Worm (Caenorhabditis elegans) whole organism, young adult: ENCODE results near the gene cyp-33D1.

Experiments
- B0261.1 ChIP-seq: sonication (generic microtip); optimal IDR thresholded peaks from 2 replicates; lab custom pipeline; 2016; ENCODE audit warnings: mild to moderate bottlenecking, missing genetic modification characterization, moderate library complexity, missing compliant biosample characterization
- B0336.3 ChIP-seq: fragments of 200-800 bp; sonication (Bioruptor generic); IDR thresholded peaks from 2 replicates; pipeline ENCODE4 v1.3.6; 2022; ENCODE audit warnings: missing genetic modification characterization, missing compliant biosample characterization
- D2030.7 ChIP-seq: fragments of 200-800 bp; sonication (Bioruptor generic); IDR thresholded peaks from 2 replicates; pipeline ENCODE4 v1.3.6; 2022; ENCODE audit warnings: missing genetic modification reagents, missing genetic modification characterization, missing compliant biosample characterization
- F10E7.11 ChIP-seq: sonication (generic microtip); optimal IDR thresholded peaks from 2 replicates; lab custom pipeline; 2017; ENCODE audit warnings: mild to moderate bottlenecking, missing genetic modification characterization, moderate library complexity, missing compliant biosample characterization
- F23B12.7 ChIP-seq: sonication (generic microtip); optimal IDR thresholded peaks from 2 replicates; lab custom pipeline; 2017; ENCODE audit warnings: missing genetic modification characterization, mild to moderate bottlenecking, missing compliant biosample characterization, antibody characterized with exemption, moderate library complexity; ENCODE audit not compliant: insufficient read depth
- F33H1.4 ChIP-seq: fragments of 200-800 bp; sonication (Bioruptor generic); IDR thresholded peaks from 2 replicates; pipeline ENCODE4 v1.3.6; 2022; ENCODE audit warnings: missing genetic modification reagents, missing genetic modification characterization, missing compliant biosample characterization
- F49E8.2 ChIP-seq: sonication (generic microtip); optimal IDR thresholded peaks from 3 replicates; lab custom pipeline; 2017; ENCODE audit warnings: missing genetic modification characterization, mild to moderate bottlenecking, missing compliant biosample characterization, antibody characterized with exemption, moderate library complexity; ENCODE audit not compliant: insufficient read depth
- F57C9.4 ChIP-seq: sonication (generic microtip); optimal IDR thresholded peaks from 2 replicates; lab custom pipeline; 2017; ENCODE audit warnings: mild to moderate bottlenecking, missing genetic modification characterization, missing compliant biosample characterization
- K11D2.4 ChIP-seq: fragments of 200-800 bp; sonication (Bioruptor generic); IDR thresholded peaks from 2 replicates; pipeline ENCODE4 v1.3.6; 2022; ENCODE audit warnings: missing genetic modification reagents, missing genetic modification characterization, missing compliant biosample characterization
- Y53F4B.3 ChIP-seq: fragments of 200-800 bp; sonication (Bioruptor generic); IDR thresholded peaks from 2 replicates; pipeline ENCODE4 v1.3.6; 2022; ENCODE audit warnings: missing genetic modification reagents, missing genetic modification characterization, missing compliant biosample characterization
- Y53G8AR.9 ChIP-seq: fragments of 200-800 bp; sonication (Bioruptor generic); conservative IDR thresholded peaks from 2 replicates; pipeline ENCODE4 v1.3.6; 2022; ENCODE audit warnings: missing genetic modification reagents, missing genetic modification characterization, missing compliant biosample characterization
- Y95B8A.8 ChIP-seq: fragments of 200-800 bp; sonication (Bioruptor generic); IDR thresholded peaks from 2 replicates; pipeline ENCODE4 v1.3.6; 2022; ENCODE audit warnings: missing genetic modification reagents, missing genetic modification characterization, missing compliant biosample characterization
- ZK185.1 ChIP-seq: sonication (generic microtip); optimal IDR thresholded peaks from 2 replicates; lab custom pipeline; 2016; ENCODE audit warnings: mild to moderate bottlenecking, missing genetic modification characterization, missing compliant biosample characterization; ENCODE audit not compliant: poor library complexity, severe bottlenecking
- cebp-1 ChIP-seq, 2 experiments: fragments of 200-800 bp in 1 of 2; sonication (Bioruptor generic) in 1 of 2; sonication (generic microtip) in 1 of 2; IDR thresholded peaks in 1 of 2; optimal IDR thresholded peaks in 1 of 2; 2 replicates each; pipeline versions ENCODE4 v1.3.6 to Lab custom; 2017 to 2022; ENCODE audit warnings: missing compliant biosample characterization in 2 of 2, missing genetic modification characterization in 2 of 2, mild to moderate bottlenecking in 1 of 2, missing genetic modification reagents in 1 of 2, moderate library complexity in 1 of 2
- ceh-27 ChIP-seq: fragments of 200-800 bp; sonication (Bioruptor generic); optimal IDR thresholded peaks from 2 replicates; lab custom pipeline; 2018; ENCODE audit warnings: mild to moderate bottlenecking, missing genetic modification characterization, moderate library complexity, missing compliant biosample characterization
- ceh-40 ChIP-seq: fragments of 200-800 bp; sonication (Bioruptor generic); IDR thresholded peaks from 2 replicates; pipeline ENCODE4 v1.3.6; 2022; ENCODE audit warnings: missing genetic modification characterization, missing compliant biosample characterization
- ceh-79 ChIP-seq: sonication (generic microtip); optimal IDR thresholded peaks from 2 replicates; lab custom pipeline; 2017; ENCODE audit warnings: mild to moderate bottlenecking, missing genetic modification characterization, missing compliant biosample characterization
- chd-7 ChIP-seq: sonication (generic microtip); optimal IDR thresholded peaks from 2 replicates; lab custom pipeline; 2016; ENCODE audit warnings: mild to moderate bottlenecking, missing genetic modification characterization, moderate library complexity, missing compliant biosample characterization
- dox-1 ChIP-seq: fragments of 200-800 bp; sonication (Bioruptor generic); IDR thresholded peaks from 2 replicates; pipeline ENCODE4 v1.3.6; 2022; ENCODE audit warnings: missing genetic modification reagents, missing genetic modification characterization, missing compliant biosample characterization
- dpff-1 ChIP-seq: sonication (generic microtip); optimal IDR thresholded peaks from 2 replicates; lab custom pipeline; 2017; ENCODE audit warnings: mild to moderate bottlenecking, missing genetic modification characterization, missing compliant biosample characterization
- dpl-1 ChIP-seq: fragments of 150-350 bp; optimal IDR thresholded peaks from 2 replicates; lab custom pipeline; 2014; ENCODE audit warnings: missing biosample characterization, missing genetic modification reagents, missing genetic modification characterization
- egl-18 ChIP-seq: fragments of 200-800 bp; sonication (Bioruptor generic); IDR thresholded peaks from 2 replicates; pipeline ENCODE4 v1.3.6; 2022; ENCODE audit warnings: missing genetic modification reagents, missing genetic modification characterization, missing compliant biosample characterization
- egrh-3 ChIP-seq: fragments of 200-800 bp; sonication (Bioruptor generic); IDR thresholded peaks from 2 replicates; pipeline ENCODE4 v1.3.6; 2022; ENCODE audit warnings: missing genetic modification reagents, missing genetic modification characterization, missing compliant biosample characterization
- ets-4 ChIP-seq: fragments of 200-800 bp; sonication (Bioruptor generic); optimal IDR thresholded peaks from 2 replicates; lab custom pipeline; 2018; ENCODE audit warnings: mild to moderate bottlenecking, missing genetic modification characterization, missing compliant biosample characterization
- him-1 ChIP-seq: sonication (generic microtip); optimal IDR thresholded peaks from 2 replicates; lab custom pipeline; 2016; ENCODE audit warnings: missing genotype, missing genetic modification reagents, missing genetic modification characterization, missing compliant biosample characterization
- hrde-1 ChIP-seq: sonication (generic microtip); optimal IDR thresholded peaks from 2 replicates; lab custom pipeline; 2016; ENCODE audit warnings: missing genetic modification characterization, mild to moderate bottlenecking, missing compliant biosample characterization, moderate library complexity, missing genotype, missing genetic modification reagents, borderline replicate concordance
- lag-1 ChIP-seq: fragments of 200-800 bp; sonication (Bioruptor generic); IDR thresholded peaks from 2 replicates; pipeline ENCODE4 v1.3.6; 2022; ENCODE audit warnings: missing genetic modification reagents, missing genetic modification characterization, missing compliant biosample characterization
- let-526 ChIP-seq: fragments of 200-800 bp; sonication (Bioruptor generic); IDR thresholded peaks from 2 replicates; pipeline ENCODE4 v1.3.6; 2022; ENCODE audit warnings: missing genetic modification reagents, missing genetic modification characterization, missing compliant biosample characterization
- lin-35 ChIP-seq, 3 experiments: fragments of 150-350 bp in 2 of 3; sonication (generic microtip) in 1 of 3; optimal IDR thresholded peaks; 2 replicates each; lab custom pipeline; 2014 to 2018; ENCODE audit warnings: missing biosample characterization in 3 of 3, missing genetic modification characterization in 3 of 3, missing genetic modification reagents in 3 of 3
- madf-8 ChIP-seq: fragments of 200-800 bp; sonication (Bioruptor generic); conservative IDR thresholded peaks from 2 replicates; pipeline ENCODE4 v1.3.6; 2022; ENCODE audit warnings: missing genetic modification reagents, missing genetic modification characterization, missing compliant biosample characterization
- mcd-1 ChIP-seq: fragments of 200-800 bp; sonication (Bioruptor generic); IDR thresholded peaks from 2 replicates; pipeline ENCODE4 v1.3.6; 2022; ENCODE audit warnings: missing genetic modification reagents, missing genetic modification characterization, missing compliant biosample characterization
- nhr-90 ChIP-seq: sonication (generic microtip); optimal IDR thresholded peaks from 2 replicates; lab custom pipeline; 2016; ENCODE audit warnings: missing genotype, mild to moderate bottlenecking, missing genetic modification characterization, missing compliant biosample characterization
- pbrm-1 ChIP-seq: fragments of 200-800 bp; sonication (Bioruptor generic); IDR thresholded peaks from 2 replicates; pipeline ENCODE4 v1.3.6; 2022; ENCODE audit warnings: missing genetic modification reagents, missing genetic modification characterization, missing compliant biosample characterization
- rcor-1 ChIP-seq: fragments of 200-800 bp; sonication (Bioruptor generic); IDR thresholded peaks from 2 replicates; pipeline ENCODE4 v1.3.6; 2022; ENCODE audit warnings: missing genetic modification reagents, missing genetic modification characterization, missing compliant biosample characterization
- rec-8 ChIP-seq, 2 experiments: sonication (generic microtip); optimal IDR thresholded peaks; 2 replicates each; lab custom pipeline; 2016; ENCODE audit warnings: mild to moderate bottlenecking in 2 of 2, missing genetic modification characterization in 2 of 2, missing genetic modification reagents in 2 of 2, missing genotype in 2 of 2, missing biosample characterization in 1 of 2, missing compliant biosample characterization in 1 of 2, moderate library complexity in 1 of 2
- repo-1 ChIP-seq: sonication (generic microtip); optimal IDR thresholded peaks from 2 replicates; lab custom pipeline; 2017; ENCODE audit warnings: mild to moderate bottlenecking, missing genetic modification characterization, missing compliant biosample characterization
- rpc-1 ChIP-seq, 2 experiments: fragments of 150-350 bp in 1 of 2; sonication (generic microtip) in 1 of 2; optimal IDR thresholded peaks; 2 replicates each; lab custom pipeline; 2014 to 2018; ENCODE audit warnings: missing biosample characterization in 1 of 2, missing genetic modification characterization in 1 of 2, missing genetic modification reagents in 1 of 2, missing genotype in 1 of 2
- snpc-4 ChIP-seq, 5 experiments: fragments of 150-350 bp in 1 of 5; sonication (generic microtip) in 4 of 5; optimal IDR thresholded peaks; 2 replicates each; lab custom pipeline; 2014 to 2018; ENCODE audit warnings: missing genetic modification characterization in 5 of 5, missing biosample characterization in 3 of 5, antibody characterized with exemption in 2 of 5, mild to moderate bottlenecking in 2 of 5, missing compliant biosample characterization in 2 of 5, missing genotype in 2 of 5, moderate library complexity in 2 of 5, missing genetic modification reagents in 1 of 5
- ztf-25 ChIP-seq: fragments of 200-800 bp; sonication (Bioruptor generic); IDR thresholded peaks from 2 replicates; pipeline ENCODE4 v1.3.6; 2022; ENCODE audit warnings: missing genetic modification reagents, missing genetic modification characterization, missing compliant biosample characterization
- ztf-28 ChIP-seq: fragments of 200-800 bp; sonication (Bioruptor generic); IDR thresholded peaks from 2 replicates; pipeline ENCODE4 v1.3.6; 2022; ENCODE audit warnings: missing genetic modification reagents, missing genetic modification characterization, missing compliant biosample characterization
- ztf-3 ChIP-seq: fragments of 200-800 bp; sonication (Bioruptor generic); optimal IDR thresholded peaks from 2 replicates; lab custom pipeline; 2018; ENCODE audit warnings: mild to moderate bottlenecking, missing genetic modification characterization, missing compliant biosample characterization
- ztf-6 ChIP-seq: fragments of 200-800 bp; sonication (Bioruptor generic); IDR thresholded peaks from 2 replicates; pipeline ENCODE4 v1.3.6; 2022; ENCODE audit warnings: missing genetic modification reagents, missing genetic modification characterization, missing compliant biosample characterization

cyp-33D1 gene

DNA sequence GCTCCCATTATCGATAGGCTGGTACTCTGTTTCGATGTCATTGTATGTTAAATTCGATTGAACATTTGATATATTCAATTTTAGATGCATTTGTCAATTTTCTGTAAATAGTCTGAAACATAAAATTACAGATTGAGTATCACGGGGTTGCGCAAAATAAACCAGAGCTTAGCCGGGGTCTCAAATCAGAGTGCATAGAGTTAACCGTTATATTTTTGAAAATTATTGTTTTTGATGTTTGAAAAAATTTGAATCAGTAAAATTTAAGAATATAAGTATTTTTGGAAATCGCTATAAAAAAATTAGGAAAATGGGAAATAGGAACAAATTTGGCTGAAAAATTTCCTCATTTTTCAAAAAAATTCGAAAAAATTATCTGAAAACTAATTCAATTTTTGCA, 16.1 kb downstream of the cyp-33D1 start, which contains the start of gene F10A3.17:
Gene F10A3.17, minus strand, starts transcription at position 101 of the 400 bp plus-strand sequence.
- TF ChIP-seq rec-8 (tag; optimal IDR thresholded peaks at IDR 0.05; lab: Kevin White, UChicago) (no peak), dpl-1 (no peak), him-1 (no peak), mcd-1 (GFP tag; lab: Robert Waterston, UW) (no peak), hrde-1 (tag; lab: Kevin White, UChicago) (no peak), ztf-25 (GFP tag; lab: Robert Waterston, UW) (no peak), ztf-6 (GFP tag; lab: Robert Waterston, UW) (no peak), rpc-1 (optimal IDR thresholded peaks at IDR 0.05; lab: Kevin White, UChicago) (no peak), rpc-1 (tag; optimal IDR thresholded peaks at IDR 0.05; lab: Kevin White, UChicago) (no peak), K11D2.4 (GFP tag; lab: Robert Waterston, UW) (no peak)

DNA sequence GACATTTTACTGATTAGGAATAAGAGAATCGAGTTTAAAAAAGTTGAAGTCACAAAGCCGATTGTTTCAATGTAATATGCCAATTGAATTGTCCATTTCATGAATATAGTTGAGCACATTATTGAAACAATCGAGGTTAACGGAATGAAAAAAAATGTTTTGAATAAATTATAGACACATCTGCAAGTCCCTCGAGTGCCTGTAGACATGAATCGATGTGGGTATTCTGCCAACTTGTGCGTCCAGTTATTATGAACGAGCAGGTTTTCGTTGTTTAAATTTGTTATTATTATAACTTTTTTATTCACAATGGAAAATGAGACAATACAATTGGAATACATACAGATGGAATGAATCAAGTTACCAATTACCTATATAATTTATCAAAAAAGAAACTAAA, 17.3 kb downstream of the cyp-33D1 start, which contains the start of gene str-99:
Gene str-99, minus strand, starts transcription at position 101 of the 400 bp plus-strand sequence.
- TF ChIP-seq F10E7.11 (tag; lab: Kevin White, UChicago) (no peak), F57C9.4 (no peak), Y95B8A.8 (GFP tag; lab: Robert Waterston, UW) (no peak), egrh-3 (no peak), F49E8.2 (tag; lab: Kevin White, UChicago) (no peak), rec-8 (tag; optimal IDR thresholded peaks at IDR 0.05; lab: Kevin White, UChicago) (no peak), chd-7 (tag; lab: Kevin White, UChicago) (no peak), ets-4 (GFP tag; lab: Kevin White, UChicago) (no peak)

DNA sequence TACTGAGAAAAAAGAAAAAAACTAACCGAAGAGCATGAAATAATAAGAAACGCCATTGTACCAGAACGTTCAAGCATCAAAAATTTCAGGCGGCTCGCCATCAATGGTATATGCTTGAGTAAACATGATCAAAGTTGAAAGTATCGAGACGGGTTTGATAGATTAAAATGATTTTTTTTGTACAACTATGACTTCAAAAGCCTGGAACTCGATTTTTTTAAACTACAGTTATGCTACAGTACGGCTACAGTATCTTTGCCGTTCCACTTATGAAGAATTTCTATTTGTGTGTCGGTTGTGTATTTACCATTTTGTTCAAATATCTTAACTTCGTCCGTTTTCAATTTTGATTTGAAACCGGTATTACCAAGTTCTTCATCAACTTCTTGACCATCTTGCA, 20.5 kb downstream of the cyp-33D1 start, which contains the start of gene str-97:
Gene str-97, minus strand, starts transcription at position 101 of the 400 bp plus-strand sequence.
- TF ChIP-seq Y53G8AR.9 (no peak), dpff-1 (tag; lab: Kevin White, UChicago) (no peak), lin-35 (GFP tag; optimal IDR thresholded peaks at IDR 0.05; lab: Kevin White, UChicago) (no peak), nhr-90 (tag; lab: Kevin White, UChicago) (no peak), ZK185.1 (tag; lab: Kevin White, UChicago) (no peak), ceh-40 (GFP tag; lab: Robert Waterston, UW) (no peak), cebp-1 (GFP tag; IDR thresholded peaks at IDR 0.05; lab: Robert Waterston, UW) (no peak), cebp-1 (tag; optimal IDR thresholded peaks at IDR 0.05; lab: Kevin White, UChicago) (no peak), dox-1 (GFP tag; lab: Robert Waterston, UW) (no peak), repo-1 (tag; lab: Kevin White, UChicago) (no peak), Y53F4B.3 (GFP tag; lab: Robert Waterston, UW) (no peak), rcor-1 (GFP tag; lab: Robert Waterston, UW) (no peak), B0336.3 (GFP tag; lab: Robert Waterston, UW) (no peak), lag-1 (GFP tag; lab: Robert Waterston, UW) (no peak), egrh-3 (no peak), D2030.7 (GFP tag; lab: Robert Waterston, UW) (no peak), K11D2.4 (GFP tag; lab: Robert Waterston, UW) (no peak), F23B12.7 (no peak), ceh-27 (GFP tag; lab: Kevin White, UChicago) (no peak)

DNA sequence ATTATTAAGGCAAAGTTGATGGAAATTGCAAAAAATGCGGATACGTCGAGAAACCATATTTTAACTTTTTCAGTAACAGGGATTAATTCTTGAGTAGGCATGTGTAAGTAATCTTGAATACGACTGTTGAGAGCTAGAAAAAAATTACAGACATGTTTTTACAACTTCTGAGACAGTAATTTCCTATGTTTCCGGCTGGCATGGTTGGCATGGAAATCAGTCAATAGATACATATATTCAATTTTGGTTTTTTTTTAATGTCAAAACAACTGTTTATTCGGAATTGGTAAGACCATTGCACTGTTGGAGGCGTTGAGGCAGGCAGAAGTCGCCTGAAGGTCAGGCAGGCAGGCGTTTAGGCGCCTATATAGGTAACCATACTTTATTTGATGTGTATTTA, 22.3 kb downstream of the cyp-33D1 start, which contains the start of gene str-254:
Gene str-254, minus strand, starts transcription at position 101 of the 400 bp plus-strand sequence.
- TF ChIP-seq ztf-28 (GFP tag; lab: Robert Waterston, UW) (no peak), ztf-3 (GFP tag; lab: Kevin White, UChicago) (no peak), B0336.3 (GFP tag; lab: Robert Waterston, UW) (no peak), ztf-25 (GFP tag; lab: Robert Waterston, UW) (no peak), B0261.1 (tag; lab: Kevin White, UChicago) (no peak), pbrm-1 (GFP tag; lab: Robert Waterston, UW) (no peak), madf-8 (no peak), snpc-4 (GFP tag; optimal IDR thresholded peaks at IDR 0.05; lab: Kevin White, UChicago) (no peak), snpc-4 (tag; optimal IDR thresholded peaks at IDR 0.05; lab: Kevin White, UChicago) (no peak), let-526 (GFP tag; lab: Robert Waterston, UW) (no peak), ceh-40 (GFP tag; lab: Robert Waterston, UW) (no peak), ceh-79 (tag; lab: Kevin White, UChicago) (no peak), egl-18 (GFP tag; lab: Robert Waterston, UW) (no peak), F33H1.4 (GFP tag; lab: Robert Waterston, UW) (no peak)
